Fruit fly (Drosophila melanogaster) whole organism, embryonic: ENCODE results near the gene Dic61B.

Source experiments
- ATbp ChIP-seq: fragments of 200-800 bp; sonication (Bioruptor generic); optimal IDR thresholded peaks from 2 replicates; lab custom pipeline; 2017; ENCODE audit warnings: missing biosample characterization, mild to moderate bottlenecking, missing genetic modification characterization, missing genetic modification reagents
- CG13424 ChIP-seq: fragments of 200-800 bp; sonication (Bioruptor generic); optimal IDR thresholded peaks from 2 replicates; lab custom pipeline; 2019; ENCODE audit warnings: missing biosample characterization, mild to moderate bottlenecking, missing genetic modification characterization, moderate library complexity
- CG14014 ChIP-seq: fragments of 200-800 bp; sonication (Bioruptor generic); IDR thresholded peaks from 2 replicates; pipeline ENCODE4 v1.3.6; 2022; ENCODE audit warnings: missing biosample characterization, missing genetic modification characterization
- CG14710 ChIP-seq: fragments of 200-800 bp; sonication (Bioruptor generic); optimal IDR thresholded peaks from 3 replicates; lab custom pipeline; 2019; ENCODE audit warnings: missing biosample characterization, mild to moderate bottlenecking, missing genetic modification characterization, moderate library complexity
- CG17328 ChIP-seq: fragments of 200-800 bp; sonication (Bioruptor generic); IDR thresholded peaks from 2 replicates; pipeline ENCODE4 v1.3.6; 2022; ENCODE audit warnings: missing biosample characterization, missing genetic modification characterization
- CG17359 ChIP-seq: fragments of 200-800 bp; sonication (Bioruptor generic); optimal IDR thresholded peaks from 3 replicates; lab custom pipeline; 2018; ENCODE audit warnings: missing biosample characterization, mild to moderate bottlenecking, missing genetic modification characterization, moderate library complexity
- CG2202 ChIP-seq: fragments of 200-800 bp; sonication (Bioruptor generic); optimal IDR thresholded peaks from 2 replicates; lab custom pipeline; 2018; ENCODE audit warnings: missing biosample characterization, mild to moderate bottlenecking, missing genetic modification characterization
- CG2712 ChIP-seq: fragments of 200-800 bp; optimal IDR thresholded peaks from 3 replicates; lab custom pipeline; 2019; ENCODE audit warnings: missing biosample characterization, mild to moderate bottlenecking, missing genetic modification characterization, moderate library complexity
- CG30403 ChIP-seq: fragments of 200-800 bp; sonication (Bioruptor generic); optimal IDR thresholded peaks from 3 replicates; lab custom pipeline; 2016; ENCODE audit warnings: missing biosample characterization, missing genetic modification characterization
- CG33213 ChIP-seq: fragments of 200-800 bp; sonication (Bioruptor generic); optimal IDR thresholded peaks from 3 replicates; lab custom pipeline; 2016; ENCODE audit warnings: missing biosample characterization, missing genetic modification characterization
- CG3407 ChIP-seq: fragments of 200-800 bp; sonication (Bioruptor generic); optimal IDR thresholded peaks from 2 replicates; lab custom pipeline; 2018; ENCODE audit warnings: missing biosample characterization, mild to moderate bottlenecking, missing genetic modification characterization
- CG7271 ChIP-seq: fragments of 200-800 bp; sonication (Bioruptor generic); optimal IDR thresholded peaks from 2 replicates; lab custom pipeline; 2018; ENCODE audit warnings: missing biosample characterization, mild to moderate bottlenecking, missing genetic modification characterization, moderate library complexity
- CG7839 ChIP-seq: fragments of 200-800 bp; sonication (Bioruptor generic); optimal IDR thresholded peaks from 3 replicates; lab custom pipeline; 2018; ENCODE audit warnings: missing biosample characterization, mild to moderate bottlenecking, missing genetic modification characterization, moderate library complexity
- CG8089 ChIP-seq: fragments of 200-800 bp; sonication (Bioruptor generic); optimal IDR thresholded peaks from 3 replicates; lab custom pipeline; 2016; ENCODE audit warnings: missing biosample characterization, missing genetic modification characterization
- CG8388 ChIP-seq: fragments of 200-800 bp; sonication (Bioruptor generic); optimal IDR thresholded peaks from 2 replicates; lab custom pipeline; 2019; ENCODE audit warnings: missing biosample characterization, mild to moderate bottlenecking, missing genetic modification characterization, moderate library complexity
- CG8478 ChIP-seq: fragments of >200 bp; optimal IDR thresholded peaks from 2 replicates; lab custom pipeline; 2018
- CG8924 ChIP-seq: fragments of 200-800 bp; optimal IDR thresholded peaks from 3 replicates; lab custom pipeline; 2019; ENCODE audit warnings: missing biosample characterization, mild to moderate bottlenecking, missing genetic modification characterization, moderate library complexity
- CG9817 ChIP-seq: fragments of 200-800 bp; sonication (Bioruptor generic); optimal IDR thresholded peaks from 2 replicates; lab custom pipeline; 2018; ENCODE audit warnings: missing biosample characterization, mild to moderate bottlenecking, missing genetic modification characterization, moderate library complexity
- Drgx ChIP-seq: fragments of 200-800 bp; sonication (Bioruptor generic); IDR thresholded peaks from 2 replicates; pipeline ENCODE4 v1.3.6; 2022; ENCODE audit warnings: missing biosample characterization, missing genetic modification characterization
- E2f2 ChIP-seq: fragments of 200-800 bp; sonication (Bioruptor generic); IDR thresholded peaks from 2 replicates; pipeline ENCODE4 v1.3.6; 2022; ENCODE audit warnings: missing biosample characterization, missing genetic modification characterization
- Hr51 ChIP-seq, 2 experiments: fragments of 200-800 bp; sonication (Bioruptor generic); optimal IDR thresholded peaks; 2 replicates in 1 of 2; 3 replicates in 1 of 2; lab custom pipeline; 2016 to 2018; ENCODE audit warnings: missing biosample characterization in 2 of 2, missing genetic modification characterization in 2 of 2, mild to moderate bottlenecking in 1 of 2, moderate library complexity in 1 of 2
- Hr78 ChIP-seq, 2 experiments: fragments of 200-800 bp in 1 of 2; fragments of >200 bp in 1 of 2; sonication (Bioruptor generic) in 1 of 2; optimal IDR thresholded peaks; 2 replicates each; lab custom pipeline; 2017 to 2019; ENCODE audit warnings: missing biosample characterization in 2 of 2, missing genetic modification characterization in 2 of 2, mild to moderate bottlenecking in 1 of 2, moderate library complexity in 1 of 2
- Med ChIP-seq: fragments of 200-800 bp; sonication (Bioruptor generic); peaks from one replicate; lab custom pipeline; 2016; ENCODE audit warnings: missing biosample characterization, missing genetic modification characterization, mild to moderate bottlenecking, inconsistent platforms, moderate library complexity
- NFAT ChIP-seq: fragments of 200-800 bp; sonication (Bioruptor generic); IDR thresholded peaks from 2 replicates; pipeline ENCODE4 v1.3.6; 2022; ENCODE audit warnings: missing biosample characterization, missing genetic modification characterization
- NK7.1 ChIP-seq: fragments of 200-800 bp; sonication (Bioruptor generic); optimal IDR thresholded peaks from 3 replicates; lab custom pipeline; 2016; ENCODE audit warnings: missing biosample characterization, missing genetic modification characterization
- bcd ChIP-seq: fragments of 200-800 bp; sonication (Bioruptor generic); optimal IDR thresholded peaks from 2 replicates; lab custom pipeline; 2017; ENCODE audit warnings: missing biosample characterization, mild to moderate bottlenecking, missing genetic modification characterization
- dmrt11E ChIP-seq: fragments of 200-800 bp; sonication (Bioruptor generic); optimal IDR thresholded peaks from 3 replicates; lab custom pipeline; 2018; ENCODE audit warnings: missing biosample characterization, mild to moderate bottlenecking, missing genetic modification characterization, moderate library complexity
- dpn ChIP-seq, 2 experiments: fragments of 200-800 bp; sonication (Bioruptor generic); optimal IDR thresholded peaks; 3 replicates each; lab custom pipeline; 2016; ENCODE audit warnings: missing biosample characterization in 2 of 2, missing genetic modification characterization in 2 of 2
- fu2 ChIP-seq: fragments of 200-800 bp; sonication (Bioruptor generic); optimal IDR thresholded peaks from 2 replicates; lab custom pipeline; 2016; ENCODE audit warnings: missing biosample characterization, missing genetic modification characterization
- gem ChIP-seq: fragments of 200-800 bp; sonication (Bioruptor generic); optimal IDR thresholded peaks from 2 replicates; lab custom pipeline; 2019; ENCODE audit warnings: missing biosample characterization, mild to moderate bottlenecking, missing genetic modification characterization, moderate library complexity
- gsb ChIP-seq: fragments of 200-800 bp; sonication (Bioruptor generic); IDR thresholded peaks from 2 replicates; pipeline ENCODE4 v1.3.6; 2022; ENCODE audit warnings: missing biosample characterization, missing genetic modification characterization
- hkb ChIP-seq, 2 experiments: fragments of 200-800 bp in 1 of 2; fragments of >200 bp in 1 of 2; sonication (Bioruptor generic) in 1 of 2; IDR thresholded peaks in 1 of 2; optimal IDR thresholded peaks in 1 of 2; 2 replicates each; pipeline versions ENCODE4 v1.3.6 to Lab custom; 2017 to 2022; ENCODE audit warnings: missing biosample characterization in 1 of 2, missing genetic modification characterization in 1 of 2
- ken ChIP-seq: fragments of 200-800 bp; sonication (Bioruptor generic); IDR thresholded peaks from 3 replicates; pipeline ENCODE4 v1.3.6; 2022; ENCODE audit warnings: missing biosample characterization, missing genetic modification characterization
- lab ChIP-seq: fragments of 200-800 bp; sonication (Bioruptor generic); optimal IDR thresholded peaks from 3 replicates; lab custom pipeline; 2017; ENCODE audit warnings: missing biosample characterization, missing genetic modification characterization, mild to moderate bottlenecking, moderate library complexity, missing genetic modification reagents
- nom ChIP-seq: fragments of 200-800 bp; sonication (Bioruptor generic); optimal IDR thresholded peaks from 2 replicates; lab custom pipeline; 2017; ENCODE audit warnings: missing biosample characterization, missing genetic modification characterization, mild to moderate bottlenecking, moderate library complexity, missing genetic modification reagents
- onecut ChIP-seq: fragments of 200-800 bp; sonication (Bioruptor generic); IDR thresholded peaks from 2 replicates; pipeline ENCODE4 v1.3.6; 2022; ENCODE audit warnings: missing biosample characterization, missing genetic modification characterization
- org-1 ChIP-seq: fragments of 200-800 bp; sonication (Bioruptor generic); optimal IDR thresholded peaks from 2 replicates; lab custom pipeline; 2017; ENCODE audit warnings: missing biosample characterization, missing genetic modification characterization
- otp ChIP-seq: fragments of 200-800 bp; sonication (Bioruptor generic); IDR thresholded peaks from 3 replicates; pipeline ENCODE4, ENCODE4 v1.3.6; 2022; ENCODE audit warnings: missing biosample characterization, missing genetic modification characterization
- pros ChIP-seq: fragments of 200-800 bp; sonication (Bioruptor generic); optimal IDR thresholded peaks from 3 replicates; lab custom pipeline; 2019; ENCODE audit warnings: missing biosample characterization, mild to moderate bottlenecking, missing genetic modification characterization, moderate library complexity
- pum ChIP-seq: fragments of 200-800 bp; sonication (Bioruptor generic); optimal IDR thresholded peaks from 2 replicates; lab custom pipeline; 2016; ENCODE audit warnings: missing biosample characterization, missing genetic modification characterization
- ranshi ChIP-seq: fragments of 200-800 bp; sonication (Bioruptor generic); IDR thresholded peaks from 2 replicates; pipeline ENCODE4 v1.3.6; 2022; ENCODE audit warnings: missing biosample characterization, missing genetic modification characterization
- row ChIP-seq: fragments of 200-800 bp; sonication (Bioruptor generic); IDR thresholded peaks from 3 replicates; pipeline ENCODE4 v1.3.6; 2022; ENCODE audit warnings: missing biosample characterization, missing genetic modification characterization
- sisA ChIP-seq: fragments of 200-800 bp; sonication (Bioruptor generic); IDR thresholded peaks from 2 replicates; pipeline ENCODE4 v1.3.6; 2022; ENCODE audit warnings: missing biosample characterization, missing genetic modification characterization
- slp2 ChIP-seq: fragments of 200-800 bp; sonication (Bioruptor generic); optimal IDR thresholded peaks from 2 replicates; lab custom pipeline; 2016; ENCODE audit warnings: missing biosample characterization, missing genetic modification characterization
- stc ChIP-seq: fragments of 200-800 bp; sonication (Bioruptor generic); IDR thresholded peaks from 2 replicates; pipeline ENCODE4 v1.3.6; 2022; ENCODE audit warnings: missing biosample characterization, missing genetic modification characterization
- trem ChIP-seq: fragments of 200-800 bp; optimal IDR thresholded peaks from 3 replicates; lab custom pipeline; 2019; ENCODE audit warnings: missing biosample characterization, mild to moderate bottlenecking, missing genetic modification characterization, moderate library complexity
- zfh1 ChIP-seq: fragments of 200-800 bp; sonication (Bioruptor generic); IDR thresholded peaks from 3 replicates; pipeline ENCODE4 v1.3.6; 2022; ENCODE audit warnings: missing biosample characterization, missing genetic modification characterization

Gene Dic61B

dm6 chr3L:165981-166788 lies 13.8 kb upstream of the Dic61B start (continued):
- TF ChIP-seq CG30403 (GFP tag; lab: Kevin White, UChicago), result peak; percentile 8
- TF ChIP-seq gsb (GFP tag; lab: Robert Waterston, UW), result no peak
- peak; percentile 52 for TF ChIP-seq lab
- TF ChIP-seq CG7839 (tag; lab: Kevin White, UChicago), result peak; percentile 25
- TF ChIP-seq CG2202 (tag; lab: Kevin White, UChicago), result no peak
- no peak for TF ChIP-seq CG8924 (tag; lab: Kevin White, UChicago)
- TF ChIP-seq bcd (GFP tag; lab: Kevin White, UChicago), result peak; percentile 6
- TF ChIP-seq pum (GFP tag; lab: Kevin White, UChicago), result no peak
- no peak for TF ChIP-seq CG3407 (GFP tag; lab: Kevin White, UChicago)
- peak; percentile 11 for TF ChIP-seq fu2 (GFP tag; lab: Kevin White, UChicago)
- TF ChIP-seq stc (GFP tag; lab: Robert Waterston, UW), result 0 out of 2 replicates have a peak, but pooled peaks have one; percentile 22
- peak; percentile 37 for TF ChIP-seq CG8388 (GFP tag; lab: Kevin White, UChicago)
- TF ChIP-seq Med (GFP tag; lab: Kevin White, UChicago), result peak; percentile 60
- no peak for TF ChIP-seq hkb (optimal IDR thresholded peaks at IDR 0.05; lab: Kevin White, UChicago)
- TF ChIP-seq hkb (GFP tag; IDR thresholded peaks at IDR 0.05; lab: Robert Waterston, UW), result 0 out of 2 replicates have a peak, but pooled peaks have one; percentile 44
- TF ChIP-seq nom, result peak; percentile 29
- TF ChIP-seq org-1, result no peak
- peak; percentile 27 for TF ChIP-seq CG13424 (tag; lab: Kevin White, UChicago)
- TF ChIP-seq CG9817, result no peak
- peak in 1 of 2 experiments; percentile 99 for TF ChIP-seq Hr78 (GFP tag; optimal IDR thresholded peaks at IDR 0.05; lab: Kevin White, UChicago)
- no peak for TF ChIP-seq CG7271
- TF ChIP-seq Hr51 (GFP tag; optimal IDR thresholded peaks at IDR 0.05; lab: Kevin White, UChicago), result peak in 1 of 2 experiments; percentile 11
- TF ChIP-seq dpn (GFP tag; optimal IDR thresholded peaks at IDR 0.05; lab: Kevin White, UChicago), result peak in 1 of 2 experiments; percentile 17
- TF ChIP-seq trem (tag; lab: Kevin White, UChicago), result peak; percentile 20
- TF ChIP-seq slp2 (GFP tag; lab: Kevin White, UChicago), result peak; percentile 21
- TF ChIP-seq NK7.1 (GFP tag; lab: Kevin White, UChicago), result no peak
- TF ChIP-seq CG33213 (GFP tag; lab: Kevin White, UChicago), result no peak
- 0 out of 3 replicates have a peak, but pooled peaks have one; percentile 45 for TF ChIP-seq ken
- TF ChIP-seq ranshi (GFP tag; lab: Robert Waterston, UW), result no peak
- 0 out of 2 replicates have a peak, but pooled peaks have one; percentile 33 for TF ChIP-seq onecut (GFP tag; lab: Robert Waterston, UW)
- TF ChIP-seq Drgx, result 0 out of 2 replicates have a peak, but pooled peaks have one; percentile 6
- no peak for TF ChIP-seq CG8089
- TF ChIP-seq CG17328, result peak; percentile 49
- peak; percentile 41 for TF ChIP-seq dmrt11E
- no peak for TF ChIP-seq CG14014
- no peak for TF ChIP-seq CG8478 (lab: Kevin White, UChicago)
- no peak; the same call in 1 of the 2 replicates for TF ChIP-seq sisA (GFP tag; lab: Robert Waterston, UW)
- TF ChIP-seq zfh1 (GFP tag; lab: Robert Waterston, UW), result 0 out of 3 replicates have a peak, but pooled peaks have one; percentile 40
- TF ChIP-seq CG14710 (tag; lab: Kevin White, UChicago), result peak; percentile 2
- peak; percentile 52 for TF ChIP-seq gem (tag; lab: Kevin White, UChicago)
- TF ChIP-seq E2f2 (GFP tag; lab: Robert Waterston, UW), result 0 out of 2 replicates have a peak, but pooled peaks have one; percentile 17
- TF ChIP-seq CG17359 (tag; lab: Kevin White, UChicago), result peak; percentile 3
- TF ChIP-seq ATbp (GFP tag; lab: Kevin White, UChicago), result peak; percentile 1
- no peak for TF ChIP-seq NFAT (GFP tag; lab: Robert Waterston, UW)
- TF ChIP-seq pros (GFP tag; lab: Kevin White, UChicago), result peak; percentile 35
- TF ChIP-seq otp (GFP tag; lab: Robert Waterston, UW), result peak; percentile 44; the same call in 1 of the 3 replicates
- 0 out of 3 replicates have a peak, but pooled peaks have one; percentile 24 for TF ChIP-seq row (GFP tag; lab: Robert Waterston, UW)
- peak; percentile 52 for TF ChIP-seq CG2712
